Fruit fly (Drosophila melanogaster) whole organism, embryonic: ENCODE results near the gene Tengl1.

Experiments
- Ada2b ChIP-seq: fragments of 200-800 bp; sonication (Bioruptor generic); IDR thresholded peaks from 2 replicates; pipeline ENCODE4 v1.3.6; 2022; ENCODE audit warnings: missing biosample characterization, missing genetic modification characterization
- Aef1 ChIP-seq: fragments of 200-800 bp; sonication (Bioruptor generic); IDR thresholded peaks from 3 replicates; pipeline ENCODE4 v1.3.6; 2022; ENCODE audit warnings: missing biosample characterization, missing genetic modification characterization
- CG10209 ChIP-seq: fragments of 200-800 bp; sonication (Bioruptor generic); optimal IDR thresholded peaks from 3 replicates; lab custom pipeline; 2017; ENCODE audit warnings: missing biosample characterization, mild to moderate bottlenecking, missing genetic modification characterization, missing genetic modification reagents
- CG1024 ChIP-seq: fragments of 200-800 bp; sonication (Bioruptor generic); IDR thresholded peaks from 2 replicates; pipeline ENCODE4 v1.3.6; 2022; ENCODE audit warnings: missing biosample characterization, missing genetic modification characterization
- CG10267 ChIP-seq: fragments of 200-800 bp; sonication (Bioruptor generic); optimal IDR thresholded peaks from 2 replicates; lab custom pipeline; 2018; ENCODE audit warnings: missing biosample characterization, mild to moderate bottlenecking, missing genetic modification characterization, moderate library complexity
- CG10274 ChIP-seq: fragments of 200-800 bp; sonication (Bioruptor generic); optimal IDR thresholded peaks from 3 replicates; lab custom pipeline; 2017; ENCODE audit warnings: missing biosample characterization, mild to moderate bottlenecking, missing genetic modification characterization
- CG10321 ChIP-seq: fragments of 200-800 bp; sonication (Bioruptor generic); IDR thresholded peaks from 2 replicates; pipeline ENCODE4 v1.3.6; 2022; ENCODE audit warnings: missing biosample characterization, missing genetic modification characterization
- CG10366 ChIP-seq: fragments of 200-800 bp; sonication (Bioruptor generic); IDR thresholded peaks from 2 replicates; pipeline ENCODE4 v1.3.6; 2022; ENCODE audit warnings: missing biosample characterization, missing genetic modification characterization
- CG10959 ChIP-seq: fragments of 200-800 bp; sonication (Bioruptor generic); IDR thresholded peaks from 2 replicates; pipeline ENCODE4 v1.3.6; 2022; ENCODE audit warnings: missing biosample characterization, missing genetic modification characterization
- CG11398 ChIP-seq: fragments of 200-800 bp; sonication (Bioruptor generic); optimal IDR thresholded peaks from 2 replicates; lab custom pipeline; 2016; ENCODE audit warnings: missing biosample characterization, missing genetic modification characterization
- CG11504 ChIP-seq: fragments of 200-800 bp; sonication (Bioruptor generic); optimal IDR thresholded peaks from 3 replicates; lab custom pipeline; 2019; ENCODE audit warnings: missing biosample characterization, mild to moderate bottlenecking, missing genetic modification characterization, moderate library complexity
- CG1233 ChIP-seq: fragments of 200-800 bp; sonication (Bioruptor generic); optimal IDR thresholded peaks from 4 replicates; lab custom pipeline; 2018; ENCODE audit warnings: missing biosample characterization, mild to moderate bottlenecking, missing genetic modification characterization
- CG13775 ChIP-seq: fragments of 200-800 bp; sonication (Bioruptor generic); optimal IDR thresholded peaks from 3 replicates; lab custom pipeline; 2017; ENCODE audit warnings: missing biosample characterization, mild to moderate bottlenecking, missing genetic modification characterization
- CG15011 ChIP-seq: fragments of 200-800 bp; sonication (Bioruptor generic); optimal IDR thresholded peaks from 3 replicates; lab custom pipeline; 2018; ENCODE audit warnings: missing biosample characterization, mild to moderate bottlenecking, missing genetic modification characterization
- CG15073 ChIP-seq: fragments of 200-800 bp; sonication (Bioruptor generic); optimal IDR thresholded peaks from 2 replicates; lab custom pipeline; 2016; ENCODE audit warnings: missing biosample characterization, missing genetic modification characterization
- CG17568 ChIP-seq: fragments of 200-800 bp; sonication (Bioruptor generic); optimal IDR thresholded peaks from 2 replicates; lab custom pipeline; 2018; ENCODE audit warnings: missing biosample characterization, mild to moderate bottlenecking, missing genetic modification characterization, moderate library complexity
- CG30020 ChIP-seq: fragments of 200-800 bp; optimal IDR thresholded peaks from 2 replicates; lab custom pipeline; 2019; ENCODE audit warnings: missing biosample characterization, mild to moderate bottlenecking, missing genetic modification characterization, moderate library complexity
- CG30431 ChIP-seq: fragments of 200-800 bp; sonication (Bioruptor generic); optimal IDR thresholded peaks from 2 replicates; lab custom pipeline; 2017; ENCODE audit warnings: missing biosample characterization, missing genetic modification characterization
- CG42726 ChIP-seq: fragments of 200-800 bp; sonication (Bioruptor generic); IDR thresholded peaks from 2 replicates; pipeline ENCODE4 v1.3.6; 2022; ENCODE audit warnings: missing biosample characterization, missing genetic modification characterization; ENCODE audit not compliant: partially characterized antibody
- CG7271 ChIP-seq: fragments of 200-800 bp; sonication (Bioruptor generic); optimal IDR thresholded peaks from 2 replicates; lab custom pipeline; 2018; ENCODE audit warnings: missing biosample characterization, mild to moderate bottlenecking, missing genetic modification characterization, moderate library complexity
- CG7745 ChIP-seq: fragments of 200-800 bp; sonication (Bioruptor generic); optimal IDR thresholded peaks from 2 replicates; lab custom pipeline; 2018; ENCODE audit warnings: missing biosample characterization, mild to moderate bottlenecking, missing genetic modification characterization, moderate library complexity
- CG7928 ChIP-seq: fragments of 200-800 bp; sonication (Bioruptor generic); optimal IDR thresholded peaks from 2 replicates; lab custom pipeline; 2017; ENCODE audit warnings: missing biosample characterization, mild to moderate bottlenecking, missing genetic modification characterization
- CG8281 ChIP-seq: fragments of 200-800 bp; sonication (Bioruptor generic); optimal IDR thresholded peaks from 2 replicates; lab custom pipeline; 2018; ENCODE audit warnings: missing biosample characterization, mild to moderate bottlenecking, missing genetic modification characterization, moderate library complexity
- CG8290 ChIP-seq, 3 experiments: fragments of 200-800 bp; sonication (Bioruptor generic); optimal IDR thresholded peaks; 2 replicates each; lab custom pipeline; 2016 to 2019; ENCODE audit warnings: missing biosample characterization in 3 of 3, missing genetic modification characterization in 3 of 3, mild to moderate bottlenecking in 2 of 3, moderate library complexity in 1 of 3
- CTCF ChIP-seq: fragments of 200-800 bp; sonication (Bioruptor generic); optimal IDR thresholded peaks from 2 replicates; lab custom pipeline; 2017; ENCODE audit warnings: missing biosample characterization, mild to moderate bottlenecking, missing genetic modification characterization, moderate library complexity
- Dbx ChIP-seq: fragments of 200-800 bp; sonication (Bioruptor generic); IDR thresholded peaks from 3 replicates; pipeline ENCODE4 v1.3.6; 2022; ENCODE audit warnings: missing biosample characterization, missing genetic modification characterization
- Dip2 ChIP-seq: fragments of 200-800 bp; sonication (Bioruptor generic); IDR thresholded peaks from 2 replicates; pipeline ENCODE4 v1.3.6; 2022; ENCODE audit warnings: missing biosample characterization, missing genetic modification characterization
- E2f1 ChIP-seq: fragments of 200-800 bp; sonication (Bioruptor generic); IDR thresholded peaks from 2 replicates; pipeline ENCODE4 v1.3.6; 2022; ENCODE audit warnings: missing biosample characterization, missing genetic modification characterization
- HLH4C ChIP-seq: fragments of 200-800 bp; sonication (Bioruptor generic); IDR thresholded peaks from 3 replicates; pipeline ENCODE4 v1.3.6; 2022; ENCODE audit warnings: missing biosample characterization, missing genetic modification characterization; ENCODE audit not compliant: partially characterized antibody
- Hmr ChIP-seq: fragments of 200-800 bp; sonication (Bioruptor generic); optimal IDR thresholded peaks from 3 replicates; lab custom pipeline; 2017; ENCODE audit warnings: mild to moderate bottlenecking, missing biosample characterization, missing genetic modification reagents, missing genetic modification characterization
- Hr39 ChIP-seq: fragments of >200 bp; optimal IDR thresholded peaks from 2 replicates; lab custom pipeline; 2017
- Neu2 ChIP-seq: fragments of 200-800 bp; sonication (Bioruptor generic); optimal IDR thresholded peaks from 3 replicates; lab custom pipeline; 2016; ENCODE audit warnings: missing biosample characterization, missing genetic modification characterization, borderline replicate concordance
- Spps ChIP-seq: fragments of 200-800 bp; sonication (Bioruptor generic); optimal IDR thresholded peaks from 2 replicates; lab custom pipeline; 2018; ENCODE audit warnings: missing biosample characterization, mild to moderate bottlenecking, missing genetic modification characterization
- Ssrp ChIP-seq: fragments of 200-800 bp; sonication (Bioruptor generic); optimal IDR thresholded peaks from 2 replicates; lab custom pipeline; 2018; ENCODE audit warnings: missing biosample characterization, mild to moderate bottlenecking, missing genetic modification characterization, moderate library complexity
- Usf ChIP-seq: fragments of 200-800 bp; sonication (Bioruptor generic); optimal IDR thresholded peaks from 2 replicates; lab custom pipeline; 2017; ENCODE audit warnings: missing genotype, missing biosample characterization, missing genetic modification characterization
- Vsx1 ChIP-seq: fragments of 200-800 bp; sonication (Bioruptor generic); optimal IDR thresholded peaks from 2 replicates; lab custom pipeline; 2017; ENCODE audit warnings: missing biosample characterization, mild to moderate bottlenecking, missing genetic modification characterization, missing genetic modification reagents
- ap ChIP-seq: fragments of 200-800 bp; sonication (Bioruptor generic); IDR thresholded peaks from 2 replicates; pipeline ENCODE4 v1.3.6; 2022; ENCODE audit warnings: missing biosample characterization, missing genetic modification characterization
- cato ChIP-seq: fragments of 200-800 bp; sonication (Bioruptor generic); optimal IDR thresholded peaks from 2 replicates; lab custom pipeline; 2016; ENCODE audit warnings: missing biosample characterization, missing genetic modification characterization, borderline replicate concordance
- cg ChIP-seq: fragments of 200-800 bp; sonication (Bioruptor generic); optimal IDR thresholded peaks from 3 replicates; lab custom pipeline; 2019; ENCODE audit warnings: missing biosample characterization, mild to moderate bottlenecking, missing genetic modification characterization, moderate library complexity
- dm ChIP-seq: fragments of 200-800 bp; sonication (Bioruptor generic); optimal IDR thresholded peaks from 3 replicates; lab custom pipeline; 2016; ENCODE audit warnings: missing biosample characterization, missing genetic modification characterization
- ems ChIP-seq: fragments of 200-800 bp; sonication (Bioruptor generic); optimal IDR thresholded peaks from 3 replicates; lab custom pipeline; 2016; ENCODE audit warnings: missing biosample characterization, missing genetic modification characterization
- ewg ChIP-seq: fragments of 200-800 bp; sonication (Bioruptor generic); optimal IDR thresholded peaks from 3 replicates; lab custom pipeline; 2017; ENCODE audit warnings: mild to moderate bottlenecking, missing biosample characterization, missing genetic modification reagents, missing genetic modification characterization
- kay ChIP-seq: fragments of 200-800 bp; sonication (Bioruptor generic); optimal IDR thresholded peaks from 2 replicates; lab custom pipeline; 2016; ENCODE audit warnings: missing biosample characterization, missing genetic modification characterization
- phol ChIP-seq: fragments of 200-800 bp; sonication (Bioruptor generic); optimal IDR thresholded peaks from 3 replicates; lab custom pipeline; 2018; ENCODE audit warnings: missing biosample characterization, mild to moderate bottlenecking, missing genetic modification characterization, moderate library complexity
- ranshi ChIP-seq: fragments of 200-800 bp; sonication (Bioruptor generic); IDR thresholded peaks from 2 replicates; pipeline ENCODE4 v1.3.6; 2022; ENCODE audit warnings: missing biosample characterization, missing genetic modification characterization
- repo ChIP-seq: fragments of 200-800 bp; sonication (Bioruptor generic); optimal IDR thresholded peaks from 2 replicates; lab custom pipeline; 2016; ENCODE audit warnings: missing biosample characterization, missing genetic modification characterization
- rib ChIP-seq: fragments of 200-800 bp; sonication (Bioruptor generic); IDR thresholded peaks from 2 replicates; pipeline ENCODE4 v1.3.6; 2022; ENCODE audit warnings: missing biosample characterization, missing genetic modification characterization
- sisA ChIP-seq: fragments of 200-800 bp; sonication (Bioruptor generic); IDR thresholded peaks from 2 replicates; pipeline ENCODE4 v1.3.6; 2022; ENCODE audit warnings: missing biosample characterization, missing genetic modification characterization
- tap ChIP-seq: fragments of 200-800 bp; optimal IDR thresholded peaks from 3 replicates; lab custom pipeline; 2019; ENCODE audit warnings: missing biosample characterization, mild to moderate bottlenecking, missing genetic modification characterization, moderate library complexity
- vnd ChIP-seq: fragments of 200-800 bp; sonication (Bioruptor generic); IDR thresholded peaks from 3 replicates; pipeline ENCODE4 v1.3.6; 2022; ENCODE audit warnings: missing biosample characterization, missing genetic modification characterization; ENCODE audit not compliant: partially characterized antibody
- wek ChIP-seq: fragments of 200-800 bp; sonication (Bioruptor generic); optimal IDR thresholded peaks from 3 replicates; lab custom pipeline; 2018; ENCODE audit warnings: missing biosample characterization, mild to moderate bottlenecking, missing genetic modification characterization, moderate library complexity
- zf30C ChIP-seq: fragments of 200-800 bp; sonication (Bioruptor generic); optimal IDR thresholded peaks from 3 replicates; lab custom pipeline; 2018; ENCODE audit warnings: missing biosample characterization, mild to moderate bottlenecking, missing genetic modification characterization

Tengl1 gene

DNA sequence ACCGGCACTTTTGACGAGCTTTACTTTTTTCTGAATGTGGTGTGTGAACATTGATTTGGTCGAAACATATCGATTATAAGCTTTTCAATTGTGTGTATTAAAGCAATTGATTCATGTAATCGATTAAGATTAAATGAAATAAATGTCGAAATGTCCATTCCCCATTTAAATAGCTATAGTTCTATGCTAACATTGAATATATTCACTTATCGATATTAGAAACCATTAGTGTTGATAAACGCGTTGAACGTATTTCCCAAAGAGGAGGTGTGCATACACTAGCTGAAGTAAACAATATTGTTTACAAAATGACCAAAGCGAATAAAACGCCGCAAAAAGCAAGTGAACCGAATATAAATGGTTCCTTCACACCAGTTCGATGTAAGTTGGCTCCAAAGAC lies 26.4 kb downstream of the Tengl1 start, which contains the start of the genes Uch and CG34174 (continued):
- TF ChIP-seq rib = no peak
- no peak for TF ChIP-seq CG15073
- TF ChIP-seq Vsx1 (GFP tag; lab: Kevin White, UChicago) = no peak
- no peak for TF ChIP-seq CG7745 (tag; lab: Kevin White, UChicago)
- TF ChIP-seq CG1233 (GFP tag; lab: Kevin White, UChicago) = peak; percentile 9
- no peak for TF ChIP-seq CG8281 (tag; lab: Kevin White, UChicago)
- TF ChIP-seq cato (GFP tag; lab: Kevin White, UChicago) = no peak
- TF ChIP-seq CG30431 (GFP tag; lab: Kevin White, UChicago) = no peak
- TF ChIP-seq CG1024 (GFP tag; lab: Robert Waterston, UW) = no peak
- TF ChIP-seq CG10959 (GFP tag; lab: Robert Waterston, UW) = no peak
- no peak for TF ChIP-seq Aef1
- TF ChIP-seq CG17568 (GFP tag; lab: Kevin White, UChicago) = no peak
- no peak for TF ChIP-seq zf30C (GFP tag; lab: Kevin White, UChicago)
- TF ChIP-seq Dip2 (GFP tag; lab: Robert Waterston, UW) = no peak
- TF ChIP-seq CG15011 (GFP tag; lab: Kevin White, UChicago) = no peak
- TF ChIP-seq CG42726 (GFP tag; lab: Robert Waterston, UW) = no peak
- TF ChIP-seq dm (GFP tag; lab: Kevin White, UChicago) = no peak
- TF ChIP-seq CG10209 (GFP tag; lab: Kevin White, UChicago) = no peak
- peak; percentile 73 for TF ChIP-seq HLH4C (GFP tag; lab: Robert Waterston, UW)
- no peak for TF ChIP-seq CG10321 (GFP tag; lab: Robert Waterston, UW)
- no peak for TF ChIP-seq Spps
- TF ChIP-seq CG7271 (tag; lab: Kevin White, UChicago) = no peak
- TF ChIP-seq Usf (GFP tag; lab: Kevin White, UChicago) = no peak
- TF ChIP-seq vnd (GFP tag; lab: Robert Waterston, UW) = peak; percentile 64
- no peak for TF ChIP-seq Neu2 (GFP tag; lab: Kevin White, UChicago)
- no peak for TF ChIP-seq Hmr (GFP tag; lab: Kevin White, UChicago)
- peak; percentile 32 for TF ChIP-seq CG30020 (tag; lab: Kevin White, UChicago)
- no peak for TF ChIP-seq Ada2b (GFP tag; lab: Robert Waterston, UW)
- no peak for TF ChIP-seq Ssrp (tag; lab: Kevin White, UChicago)
- no peak for TF ChIP-seq E2f1 (GFP tag; lab: Robert Waterston, UW)
- no peak for TF ChIP-seq cg
- TF ChIP-seq CG11398 (GFP tag; lab: Kevin White, UChicago) = no peak
- peak; percentile 58 for TF ChIP-seq phol
- TF ChIP-seq repo (GFP tag; lab: Kevin White, UChicago) = no peak
- no peak for TF ChIP-seq sisA (GFP tag; lab: Robert Waterston, UW)
- TF ChIP-seq CG10274 (GFP tag; lab: Kevin White, UChicago) = no peak
- TF ChIP-seq CG8290 (GFP tag; optimal IDR thresholded peaks at IDR 0.05; lab: Kevin White, UChicago) = peak; percentile 96
- TF ChIP-seq CG8290 (tag; optimal IDR thresholded peaks at IDR 0.05; lab: Kevin White, UChicago) = peak; percentile 59 to 82
- no peak for TF ChIP-seq CG13775 (GFP tag; lab: Kevin White, UChicago)
- peak; percentile 25 for TF ChIP-seq ewg (GFP tag; lab: Kevin White, UChicago)
- no peak for TF ChIP-seq CTCF (GFP tag; lab: Kevin White, UChicago)
- no peak for TF ChIP-seq CG10366 (GFP tag; lab: Robert Waterston, UW)
- no peak for TF ChIP-seq CG7928 (GFP tag; lab: Kevin White, UChicago)
- no peak for TF ChIP-seq tap
- no peak for TF ChIP-seq ranshi
- TF ChIP-seq CG11504 (tag; lab: Kevin White, UChicago) = no peak
- no peak for TF ChIP-seq Dbx
- no peak for TF ChIP-seq Hr39
- no peak for TF ChIP-seq ems
- TF ChIP-seq CG10267 (tag; lab: Kevin White, UChicago) = peak; percentile 95
- TF ChIP-seq ap (GFP tag; lab: Robert Waterston, UW) = no peak
- no peak for TF ChIP-seq wek (GFP tag; lab: Kevin White, UChicago)
- TF ChIP-seq kay (GFP tag; lab: Kevin White, UChicago) = no peak
